Fruit fly (Drosophila melanogaster) whole organism, embryonic: Measurements from ENCODE around the gene Dyrk2.

Experiments used
- Blimp-1 ChIP-seq: fragments of 200-800 bp; sonication (Bioruptor generic); optimal IDR thresholded peaks from 3 replicates; lab custom pipeline; 2018; ENCODE audit warnings: missing biosample characterization, missing genetic modification characterization, mild to moderate bottlenecking, moderate library complexity, missing genetic modification reagents
- CG10209 ChIP-seq: fragments of 200-800 bp; sonication (Bioruptor generic); optimal IDR thresholded peaks from 3 replicates; lab custom pipeline; 2017; ENCODE audit warnings: missing biosample characterization, mild to moderate bottlenecking, missing genetic modification characterization, missing genetic modification reagents
- CG10543 ChIP-seq: fragments of 200-800 bp; sonication (Bioruptor generic); optimal IDR thresholded peaks from 3 replicates; lab custom pipeline; 2017; ENCODE audit warnings: missing biosample characterization, mild to moderate bottlenecking, missing genetic modification characterization, moderate library complexity
- CG11504 ChIP-seq: fragments of 200-800 bp; sonication (Bioruptor generic); optimal IDR thresholded peaks from 3 replicates; lab custom pipeline; 2019; ENCODE audit warnings: missing biosample characterization, mild to moderate bottlenecking, missing genetic modification characterization, moderate library complexity
- CG14441 ChIP-seq: fragments of 200-800 bp; sonication (Bioruptor generic); IDR thresholded peaks from 2 replicates; pipeline ENCODE4 v1.3.6; 2022; ENCODE audit warnings: missing biosample characterization, missing genetic modification characterization
- CG15514 ChIP-seq: fragments of 200-800 bp; sonication (Bioruptor generic); optimal IDR thresholded peaks from 3 replicates; lab custom pipeline; 2017; ENCODE audit warnings: missing biosample characterization, missing genetic modification characterization, mild to moderate bottlenecking, moderate library complexity, missing genetic modification reagents
- CG17359 ChIP-seq: fragments of 200-800 bp; sonication (Bioruptor generic); optimal IDR thresholded peaks from 3 replicates; lab custom pipeline; 2018; ENCODE audit warnings: missing biosample characterization, mild to moderate bottlenecking, missing genetic modification characterization, moderate library complexity
- CG18599 ChIP-seq: fragments of 200-800 bp; sonication (Bioruptor generic); optimal IDR thresholded peaks from 3 replicates; lab custom pipeline; 2017; ENCODE audit warnings: missing biosample characterization, missing genetic modification characterization, mild to moderate bottlenecking, moderate library complexity, missing genetic modification reagents
- CG18619 ChIP-seq: fragments of 200-800 bp; sonication (Bioruptor generic); optimal IDR thresholded peaks from 3 replicates; lab custom pipeline; 2017; ENCODE audit warnings: missing biosample characterization, mild to moderate bottlenecking, missing genetic modification characterization
- CG2199 ChIP-seq: fragments of 200-800 bp; sonication (Bioruptor generic); IDR thresholded peaks from 3 replicates; pipeline ENCODE4 v1.3.6; 2022; ENCODE audit warnings: missing biosample characterization, missing genetic modification characterization
- CG30403 ChIP-seq: fragments of 200-800 bp; sonication (Bioruptor generic); optimal IDR thresholded peaks from 3 replicates; lab custom pipeline; 2016; ENCODE audit warnings: missing biosample characterization, missing genetic modification characterization
- CG4282 ChIP-seq: fragments of 200-800 bp; sonication (Bioruptor generic); optimal IDR thresholded peaks from 2 replicates; lab custom pipeline; 2016; ENCODE audit warnings: missing biosample characterization, missing genetic modification characterization
- CG43689 ChIP-seq: fragments of 200-800 bp; sonication (Bioruptor generic); IDR thresholded peaks from 2 replicates; pipeline ENCODE4 v1.3.6; 2022; ENCODE audit warnings: missing biosample characterization, missing genetic modification characterization
- CG4424 ChIP-seq: fragments of 200-800 bp; sonication (Bioruptor generic); optimal IDR thresholded peaks from 3 replicates; lab custom pipeline; 2016; ENCODE audit warnings: missing biosample characterization, missing genetic modification characterization
- CG6175 ChIP-seq: fragments of 200-800 bp; sonication (Bioruptor generic); IDR thresholded peaks from 3 replicates; pipeline ENCODE4 v1.3.6; 2022; ENCODE audit warnings: missing biosample characterization, missing genetic modification characterization
- CG6654 ChIP-seq: fragments of 200-800 bp; sonication (Bioruptor generic); optimal IDR thresholded peaks from 2 replicates; lab custom pipeline; 2017; ENCODE audit warnings: missing biosample characterization, mild to moderate bottlenecking, missing genetic modification characterization
- CG6791 ChIP-seq: fragments of 200-800 bp; sonication (Bioruptor generic); IDR thresholded peaks from 3 replicates; pipeline ENCODE4 v1.3.6; 2022; ENCODE audit warnings: missing biosample characterization, missing genetic modification characterization; ENCODE audit not compliant: partially characterized antibody
- CG6854 ChIP-seq: fragments of 200-800 bp; sonication (Bioruptor generic); optimal IDR thresholded peaks from 3 replicates; lab custom pipeline; 2017; ENCODE audit warnings: missing biosample characterization, mild to moderate bottlenecking, missing genetic modification characterization
- CG8290 ChIP-seq, 3 experiments: fragments of 200-800 bp; sonication (Bioruptor generic); optimal IDR thresholded peaks; 2 replicates each; lab custom pipeline; 2016 to 2019; ENCODE audit warnings: missing biosample characterization in 3 of 3, missing genetic modification characterization in 3 of 3, mild to moderate bottlenecking in 2 of 3, moderate library complexity in 1 of 3
- CG8478 ChIP-seq: fragments of >200 bp; optimal IDR thresholded peaks from 2 replicates; lab custom pipeline; 2018
- CG9727 ChIP-seq: fragments of 200-800 bp; sonication (Bioruptor generic); optimal IDR thresholded peaks from 3 replicates; lab custom pipeline; 2017; ENCODE audit warnings: missing biosample characterization, mild to moderate bottlenecking, missing genetic modification characterization
- Eip74EF ChIP-seq, 2 experiments: fragments of 200-800 bp in 1 of 2; fragments of >200 bp in 1 of 2; sonication (Bioruptor generic) in 1 of 2; optimal IDR thresholded peaks; 2 replicates each; lab custom pipeline; 2017 to 2019; ENCODE audit warnings: missing biosample characterization in 2 of 2, missing genetic modification characterization in 2 of 2, mild to moderate bottlenecking in 1 of 2, moderate library complexity in 1 of 2
- Hey ChIP-seq: fragments of 200-800 bp; sonication (Bioruptor generic); optimal IDR thresholded peaks from 3 replicates; lab custom pipeline; 2018; ENCODE audit warnings: missing biosample characterization, mild to moderate bottlenecking, missing genetic modification characterization
- Jarid2 ChIP-seq: fragments of 200-800 bp; sonication (Bioruptor generic); optimal IDR thresholded peaks from 3 replicates; lab custom pipeline; 2017; ENCODE audit warnings: mild to moderate bottlenecking, missing biosample characterization, missing genetic modification reagents, missing genetic modification characterization
- Med ChIP-seq: fragments of 200-800 bp; sonication (Bioruptor generic); peaks from one replicate; lab custom pipeline; 2016; ENCODE audit warnings: missing biosample characterization, missing genetic modification characterization, mild to moderate bottlenecking, inconsistent platforms, moderate library complexity
- Meics ChIP-seq: fragments of 200-800 bp; sonication (Bioruptor generic); optimal IDR thresholded peaks from 2 replicates; lab custom pipeline; 2017; ENCODE audit warnings: missing biosample characterization, mild to moderate bottlenecking, missing genetic modification characterization
- Ptx1 ChIP-seq: fragments of 200-800 bp; sonication (Bioruptor generic); IDR thresholded peaks from 2 replicates; pipeline ENCODE4 v1.3.6; 2022; ENCODE audit warnings: missing biosample characterization, missing genetic modification characterization
- Side ChIP-seq: fragments of 200-800 bp; sonication (Bioruptor generic); optimal IDR thresholded peaks from 2 replicates; lab custom pipeline; 2016; ENCODE audit warnings: missing biosample characterization, missing genetic modification characterization
- al ChIP-seq: fragments of 200-800 bp; sonication (Bioruptor generic); IDR thresholded peaks from 2 replicates; pipeline ENCODE4 v1.3.6; 2022; ENCODE audit warnings: missing biosample characterization, missing genetic modification characterization
- caup ChIP-seq: fragments of 200-800 bp; sonication (Bioruptor generic); optimal IDR thresholded peaks from 3 replicates; lab custom pipeline; 2017; ENCODE audit warnings: missing biosample characterization, mild to moderate bottlenecking, missing genetic modification characterization, moderate library complexity; ENCODE audit not compliant: severe bottlenecking
- ems ChIP-seq: fragments of 200-800 bp; sonication (Bioruptor generic); optimal IDR thresholded peaks from 3 replicates; lab custom pipeline; 2016; ENCODE audit warnings: missing biosample characterization, missing genetic modification characterization
- eve ChIP-seq, 2 experiments: fragments of >200 bp; optimal IDR thresholded peaks; 2 replicates each; lab custom pipeline; 2017; ENCODE audit warnings: missing biosample characterization in 2 of 2, missing genetic modification characterization in 2 of 2
- ewg ChIP-seq: fragments of 200-800 bp; sonication (Bioruptor generic); optimal IDR thresholded peaks from 3 replicates; lab custom pipeline; 2017; ENCODE audit warnings: mild to moderate bottlenecking, missing biosample characterization, missing genetic modification reagents, missing genetic modification characterization
- exex ChIP-seq: fragments of 200-800 bp; sonication (Bioruptor generic); optimal IDR thresholded peaks from 4 replicates; lab custom pipeline; 2018; ENCODE audit warnings: missing biosample characterization, mild to moderate bottlenecking, missing genetic modification characterization, moderate library complexity
- gfzf ChIP-seq: fragments of 200-800 bp; sonication (Bioruptor generic); optimal IDR thresholded peaks from 2 replicates; lab custom pipeline; 2016; ENCODE audit warnings: missing biosample characterization, mild to moderate bottlenecking, missing genetic modification characterization, moderate library complexity
- jing ChIP-seq: fragments of 200-800 bp; sonication (Bioruptor generic); optimal IDR thresholded peaks from 2 replicates; lab custom pipeline; 2018; ENCODE audit warnings: missing biosample characterization, mild to moderate bottlenecking, missing genetic modification characterization
- kah ChIP-seq: fragments of 200-800 bp; sonication (Bioruptor generic); optimal IDR thresholded peaks from 2 replicates; lab custom pipeline; 2018; ENCODE audit warnings: missing biosample characterization, mild to moderate bottlenecking, missing genetic modification characterization
- lab ChIP-seq: fragments of 200-800 bp; sonication (Bioruptor generic); optimal IDR thresholded peaks from 3 replicates; lab custom pipeline; 2017; ENCODE audit warnings: missing biosample characterization, missing genetic modification characterization, mild to moderate bottlenecking, moderate library complexity, missing genetic modification reagents
- lbe ChIP-seq: fragments of 200-800 bp; sonication (Bioruptor generic); optimal IDR thresholded peaks from 2 replicates; lab custom pipeline; 2016; ENCODE audit warnings: missing biosample characterization, mild to moderate bottlenecking, missing genetic modification characterization
- mam ChIP-seq: fragments of 200-800 bp; sonication (Bioruptor generic); optimal IDR thresholded peaks from 3 replicates; lab custom pipeline; 2016; ENCODE audit warnings: missing biosample characterization, missing genetic modification characterization
- mirr ChIP-seq: fragments of 200-800 bp; sonication (Bioruptor generic); optimal IDR thresholded peaks from 3 replicates; lab custom pipeline; 2018; ENCODE audit warnings: missing biosample characterization, mild to moderate bottlenecking, missing genetic modification characterization
- nerfin-1 ChIP-seq: fragments of 200-800 bp; sonication (Bioruptor generic); optimal IDR thresholded peaks from 3 replicates; lab custom pipeline; 2019; ENCODE audit warnings: missing biosample characterization, mild to moderate bottlenecking, missing genetic modification characterization, moderate library complexity
- odd ChIP-seq: fragments of 200-800 bp; sonication (Bioruptor generic); optimal IDR thresholded peaks from 2 replicates; lab custom pipeline; 2017; ENCODE audit warnings: missing biosample characterization, mild to moderate bottlenecking, missing genetic modification characterization
- ro ChIP-seq: fragments of 200-800 bp; sonication (Bioruptor generic); IDR thresholded peaks from 2 replicates; pipeline ENCODE4 v1.3.6; 2022; ENCODE audit warnings: missing biosample characterization, missing genetic modification characterization
- sisA ChIP-seq: fragments of 200-800 bp; sonication (Bioruptor generic); IDR thresholded peaks from 2 replicates; pipeline ENCODE4 v1.3.6; 2022; ENCODE audit warnings: missing biosample characterization, missing genetic modification characterization
- slou ChIP-seq: fragments of 200-800 bp; sonication (Bioruptor generic); optimal IDR thresholded peaks from 3 replicates; lab custom pipeline; 2016; ENCODE audit warnings: missing biosample characterization, missing genetic modification characterization
- vfl ChIP-seq: fragments of 200-800 bp; sonication (Bioruptor generic); optimal IDR thresholded peaks from 2 replicates; lab custom pipeline; 2016; ENCODE audit warnings: missing biosample characterization, missing genetic modification characterization
- wdn ChIP-seq: fragments of 200-800 bp; sonication (Bioruptor generic); IDR thresholded peaks from 2 replicates; pipeline ENCODE4 v1.3.6; 2022; ENCODE audit warnings: missing biosample characterization, missing genetic modification characterization

Dyrk2 gene

DNA sequence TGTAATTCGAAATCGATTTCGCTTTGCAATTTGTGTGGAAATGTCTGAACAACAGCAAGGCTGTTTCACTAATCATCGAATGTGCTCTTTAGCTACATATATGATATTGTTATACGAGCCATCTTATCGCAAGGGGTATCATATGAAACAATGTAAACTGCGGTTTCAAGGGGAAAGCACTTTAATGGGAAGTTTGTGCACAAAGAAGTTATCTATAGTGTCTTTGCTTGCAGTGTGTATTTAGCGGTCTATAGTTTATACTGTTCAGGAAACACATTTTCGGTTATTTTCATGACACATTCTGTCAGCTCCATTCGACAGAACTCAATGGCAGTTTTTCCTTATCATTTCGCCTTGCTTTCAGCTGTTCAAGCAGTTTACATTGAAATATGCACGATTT is 12.7 kb downstream of the Dyrk2 start:
- TF ChIP-seq eve (GFP tag; optimal IDR thresholded peaks at IDR 0.05; lab: Kevin White, UChicago) (peak in 1 of 2 experiments; percentile 22), CG4282 (GFP tag; lab: Kevin White, UChicago) (no peak), jing (GFP tag; lab: Kevin White, UChicago) (no peak), CG30403 (GFP tag; lab: Kevin White, UChicago) (no peak), mirr (GFP tag; lab: Kevin White, UChicago) (peak; percentile 37), nerfin-1 (tag; lab: Kevin White, UChicago) (no peak), CG8290 (GFP tag; optimal IDR thresholded peaks at IDR 0.05; lab: Kevin White, UChicago) (no peak), CG8290 (tag; optimal IDR thresholded peaks at IDR 0.05; lab: Kevin White, UChicago) (peak in 1 of 2 experiments; percentile 5), CG43689 (GFP tag; lab: Robert Waterston, UW) (no peak), Med (GFP tag; lab: Kevin White, UChicago) (peak; percentile 55), Meics (GFP tag; lab: Kevin White, UChicago) (peak; percentile 16), CG18599 (peak; percentile 16), odd (GFP tag; lab: Kevin White, UChicago) (peak; percentile 3), lab (GFP tag; lab: Kevin White, UChicago) (peak; percentile 48), CG14441 (GFP tag; lab: Robert Waterston, UW) (peak; percentile 39; the same call in 1 of the 2 replicates), Ptx1 (GFP tag; lab: Robert Waterston, UW) (no peak), CG15514 (GFP tag; lab: Kevin White, UChicago) (peak; percentile 21), CG2199 (GFP tag; lab: Robert Waterston, UW) (0 out of 3 replicates have a peak, but pooled peaks have one; percentile 67), CG10543 (GFP tag; lab: Kevin White, UChicago) (peak; percentile 26), caup (GFP tag; lab: Kevin White, UChicago) (peak; percentile 35)

DNA sequence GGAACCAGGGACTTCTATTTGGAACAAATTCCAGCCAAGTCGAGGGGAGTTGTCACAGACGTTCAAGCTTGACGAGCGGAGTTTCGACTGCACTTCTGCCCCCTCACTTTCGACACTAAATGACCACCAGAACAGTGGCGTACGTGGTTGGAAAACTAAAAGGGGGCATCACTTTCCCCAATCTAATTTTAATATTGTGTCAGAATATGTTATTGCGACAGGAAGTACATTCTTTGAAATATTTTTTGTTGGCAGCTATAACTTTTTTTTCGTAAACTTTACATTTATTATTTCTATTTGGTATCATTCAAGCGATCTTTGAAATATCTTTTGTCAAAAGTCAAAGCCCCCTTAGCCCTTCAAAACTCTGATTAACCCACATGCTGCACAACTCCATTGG is 21.2 kb downstream of the Dyrk2 start:
- peak; percentile 27 for TF ChIP-seq CG6654 (GFP tag; lab: Kevin White, UChicago)
- TF ChIP-seq Eip74EF (GFP tag; optimal IDR thresholded peaks at IDR 0.05; lab: Kevin White, UChicago) = no peak
- TF ChIP-seq CG6854 (GFP tag; lab: Kevin White, UChicago) = no peak
- no peak for TF ChIP-seq Jarid2
- no peak for TF ChIP-seq gfzf (GFP tag; lab: Kevin White, UChicago)
- no peak for TF ChIP-seq CG6791 (GFP tag; lab: Robert Waterston, UW)
- TF ChIP-seq sisA (GFP tag; lab: Robert Waterston, UW) = no peak
- no peak for TF ChIP-seq CG18619 (GFP tag; lab: Kevin White, UChicago)
- TF ChIP-seq Med (GFP tag; lab: Kevin White, UChicago) = peak; percentile 54
- peak; percentile 45 for TF ChIP-seq CG11504 (tag; lab: Kevin White, UChicago)
- TF ChIP-seq Side (GFP tag; lab: Kevin White, UChicago) = no peak
- TF ChIP-seq mam (GFP tag; lab: Kevin White, UChicago) = no peak
- TF ChIP-seq wdn (GFP tag; lab: Robert Waterston, UW) = no peak
- TF ChIP-seq ewg (GFP tag; lab: Kevin White, UChicago) = no peak
- no peak for TF ChIP-seq ems (GFP tag; lab: Kevin White, UChicago)
- peak; percentile 6 for TF ChIP-seq CG30403 (GFP tag; lab: Kevin White, UChicago)
- TF ChIP-seq CG6175 (GFP tag; lab: Robert Waterston, UW) = no peak
- TF ChIP-seq CG15514 (GFP tag; lab: Kevin White, UChicago) = no peak
- no peak for TF ChIP-seq al (GFP tag; lab: Robert Waterston, UW)
- no peak for TF ChIP-seq ro (GFP tag; lab: Robert Waterston, UW)
- peak; percentile 9 for TF ChIP-seq CG4424 (GFP tag; lab: Kevin White, UChicago)
- TF ChIP-seq exex (tag; lab: Kevin White, UChicago) = no peak
- TF ChIP-seq CG17359 (tag; lab: Kevin White, UChicago) = peak; percentile 29
- TF ChIP-seq CG9727 (GFP tag; lab: Kevin White, UChicago) = no peak
- no peak for TF ChIP-seq Hey
- no peak for TF ChIP-seq CG8478 (lab: Kevin White, UChicago)
- no peak for TF ChIP-seq slou (GFP tag; lab: Kevin White, UChicago)
- TF ChIP-seq lbe = no peak
- TF ChIP-seq Blimp-1 = peak; percentile 86
- no peak for TF ChIP-seq CG10209 (GFP tag; lab: Kevin White, UChicago)
- TF ChIP-seq vfl (GFP tag; lab: Kevin White, UChicago) = no peak
- no peak for TF ChIP-seq kah
